Worm (Caenorhabditis elegans) whole organism, young adult: Measurements from ENCODE around the gene tag-342.

Source experiments
- him-1 ChIP-seq: sonication (generic microtip); optimal IDR thresholded peaks from 2 replicates; lab custom pipeline; 2016; ENCODE audit warnings: missing genotype, missing genetic modification reagents, missing genetic modification characterization, missing compliant biosample characterization
- rec-8 ChIP-seq, 2 experiments: sonication (generic microtip); optimal IDR thresholded peaks; 2 replicates each; lab custom pipeline; 2016; ENCODE audit warnings: mild to moderate bottlenecking in 2 of 2, missing genetic modification characterization in 2 of 2, missing genetic modification reagents in 2 of 2, missing genotype in 2 of 2, missing biosample characterization in 1 of 2, missing compliant biosample characterization in 1 of 2, moderate library complexity in 1 of 2

DNA sequence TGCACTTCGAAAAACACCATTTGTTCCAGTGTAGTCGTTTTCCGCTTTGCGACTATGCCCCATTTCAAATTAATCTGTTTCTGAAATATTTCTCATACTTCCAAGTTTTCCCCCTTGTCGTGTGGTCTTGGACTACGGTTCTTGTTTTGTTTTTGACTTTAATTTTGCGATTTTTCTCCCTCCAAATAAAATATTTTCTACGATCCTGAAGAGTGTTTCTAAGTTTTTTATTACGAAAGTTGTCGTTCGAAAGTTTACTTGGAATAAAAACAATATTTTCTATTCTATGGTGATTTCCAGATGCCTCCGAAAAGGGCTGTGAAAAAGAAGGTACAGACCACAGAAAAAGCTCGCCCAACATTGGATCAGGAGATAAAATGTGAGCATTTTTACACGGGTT lies at the start of gene tag-342:
- TF ChIP-seq him-1 (tag; lab: Kevin White, UChicago): no peak
- TF ChIP-seq rec-8 (tag; optimal IDR thresholded peaks at IDR 0.05; lab: Kevin White, UChicago): no peak
